Worm (Caenorhabditis elegans): ENCODE data around the gene pwp-1.

The pwp-1 gene

ce11 chrIV:13240078-13240841, 3.9 kb upstream of the pwp-1 start, which contains the start of gene rpl-12:
Gene rpl-12, minus strand, starts transcription at chrIV:13240651.
- no peak for TF ChIP-seq tra-4 (tag; optimal IDR thresholded peaks at IDR 0.05)
- TF ChIP-seq hmg-4 (GFP tag; optimal IDR thresholded peaks at IDR 0.05), result peak; percentile 72
- peak; percentile 44; the same call in 1 of the 2 replicates for TF ChIP-seq flt-1 (GFP tag; IDR thresholded peaks at IDR 0.05)
- TF ChIP-seq ceh-36 (tag; optimal IDR thresholded peaks at IDR 0.05), result peak; percentile 37
- no peak for TF ChIP-seq scrt-1 (GFP tag; IDR thresholded peaks at IDR 0.05)
- peak; percentile 47; the same call in 1 of the 2 replicates for TF ChIP-seq tbx-11 (GFP tag; IDR thresholded peaks at IDR 0.05)
- no peak for TF ChIP-seq ceh-13 (GFP tag; optimal IDR thresholded peaks at IDR 0.05)
- TF ChIP-seq F13C5.2 (tag; optimal IDR thresholded peaks at IDR 0.05), result peak; percentile 92
- peak; percentile 27; the same call in 1 of the 2 replicates for TF ChIP-seq tbx-37 (GFP tag; conservative IDR thresholded peaks at IDR 0.05)
- peak; percentile 65 for TF ChIP-seq pes-1 (GFP tag; IDR thresholded peaks at IDR 0.05)
- peak; percentile 61; the same call in 1 of the 2 replicates for TF ChIP-seq sea-1 (GFP tag; conservative IDR thresholded peaks at IDR 0.05)

DNA sequence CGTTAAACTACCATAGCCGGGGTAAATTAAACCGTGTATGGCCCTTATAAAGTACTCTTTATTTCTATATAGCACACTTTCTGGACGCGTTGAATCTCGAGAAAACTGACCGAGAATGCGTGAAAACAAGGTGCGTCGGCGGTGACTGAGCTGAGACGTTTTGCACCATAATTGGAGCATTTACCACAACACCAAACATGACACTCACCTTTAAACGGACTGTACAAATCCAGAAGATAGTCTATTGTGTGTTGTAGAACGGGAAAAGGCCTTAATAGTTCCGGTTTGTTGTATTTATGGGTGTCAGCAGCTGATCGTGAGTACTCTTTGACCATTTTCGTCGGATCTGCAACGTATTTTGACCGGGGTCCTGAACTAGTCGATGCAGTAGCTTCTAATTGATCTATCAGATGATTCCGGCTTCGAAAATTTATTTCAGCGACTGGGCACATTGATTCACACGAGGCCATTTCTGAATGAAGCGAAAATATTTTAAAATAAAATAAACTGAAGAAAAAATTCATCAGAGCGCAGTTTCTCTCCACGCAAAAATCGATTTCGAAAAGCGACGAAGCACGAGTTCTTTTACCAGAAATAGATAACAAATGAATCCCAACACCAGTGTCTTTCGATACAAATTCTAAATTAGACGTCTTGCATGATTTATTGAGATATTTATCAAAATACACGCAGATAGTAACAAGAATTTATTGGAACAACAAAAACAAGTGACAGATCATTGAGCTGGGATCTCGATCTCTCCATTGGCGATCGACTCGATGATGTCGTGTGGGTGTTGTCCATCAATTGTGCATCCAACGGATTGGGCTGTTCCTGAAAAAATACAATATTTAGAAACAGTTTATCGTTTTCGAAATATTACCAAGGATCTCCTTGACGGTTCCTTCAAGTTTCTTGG, 2.8 kb upstream of the pwp-1 start, which contains the start of gene tag-115:
Gene tag-115, minus strand, starts transcription at position 472 of the 919 bp plus-strand sequence.
- TF ChIP-seq tbx-11 (GFP tag; IDR thresholded peaks at IDR 0.05) (no peak), F13C5.2 (tag; optimal IDR thresholded peaks at IDR 0.05) (no peak), aly-1 (tag; optimal IDR thresholded peaks at IDR 0.05) (no peak)

- no peak for TF ChIP-seq pes-1 (GFP tag; IDR thresholded peaks at IDR 0.05)
- TF ChIP-seq ets-7 (tag; optimal IDR thresholded peaks at IDR 0.05), result no peak
- peak; percentile 43 for TF ChIP-seq F13C5.2 (tag; optimal IDR thresholded peaks at IDR 0.05)
These were observed 5.0 kb downstream of the pwp-1 start for ce11 chrIV:13231393-13231792.

DNA sequence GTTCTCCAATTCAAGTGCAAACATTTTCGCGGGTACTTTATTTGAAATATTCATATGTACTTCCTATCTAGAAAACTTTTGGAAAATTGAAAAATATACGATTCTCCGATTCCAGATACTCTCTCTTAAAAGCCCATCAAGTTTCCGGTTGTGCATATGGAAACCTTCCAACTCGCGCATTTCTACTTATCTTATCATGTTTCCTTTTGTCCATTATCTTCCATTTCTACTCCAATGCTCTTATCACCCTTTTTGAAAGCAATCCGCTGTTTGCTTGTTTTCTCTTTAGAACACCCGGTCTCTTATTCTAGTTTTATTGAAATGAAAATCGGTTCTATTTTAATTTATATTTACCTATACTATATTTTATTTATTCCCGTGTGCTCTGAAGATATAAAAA, 14.7 kb downstream of the pwp-1 start, which contains the start of gene C48D1.5:
Gene C48D1.5, plus strand, starts transcription at position 301 of the 400 bp plus-strand sequence.
- no peak for TF ChIP-seq F13C5.2 (tag; optimal IDR thresholded peaks at IDR 0.05)
- TF ChIP-seq sea-1 (GFP tag; conservative IDR thresholded peaks at IDR 0.05), result no peak
- TF ChIP-seq aly-1 (tag; optimal IDR thresholded peaks at IDR 0.05), result no peak
- TF ChIP-seq flt-1 (GFP tag; IDR thresholded peaks at IDR 0.05), result no peak
- no peak for TF ChIP-seq ceh-13 (GFP tag; optimal IDR thresholded peaks at IDR 0.05)
- TF ChIP-seq tbx-11 (GFP tag; IDR thresholded peaks at IDR 0.05), result no peak
- TF ChIP-seq pes-1 (GFP tag; IDR thresholded peaks at IDR 0.05), result no peak
- TF ChIP-seq hmg-4 (GFP tag; optimal IDR thresholded peaks at IDR 0.05), result no peak
- TF ChIP-seq tra-4 (tag; optimal IDR thresholded peaks at IDR 0.05), result no peak
- no peak for TF ChIP-seq scrt-1 (GFP tag; IDR thresholded peaks at IDR 0.05)
- TF ChIP-seq tbx-37 (GFP tag; conservative IDR thresholded peaks at IDR 0.05), result no peak

ce11 chrIV:13220594-13220993, 15.8 kb downstream of the pwp-1 start:
- TF ChIP-seq tbx-11 (GFP tag; IDR thresholded peaks at IDR 0.05) (no peak), hnd-1 (tag; optimal IDR thresholded peaks at IDR 0.05) (no peak), hmg-4 (GFP tag; optimal IDR thresholded peaks at IDR 0.05) (no peak), scrt-1 (GFP tag; IDR thresholded peaks at IDR 0.05) (no peak), sea-1 (GFP tag; conservative IDR thresholded peaks at IDR 0.05) (no peak), ceh-13 (GFP tag; optimal IDR thresholded peaks at IDR 0.05) (no peak), B0310.2 (tag; optimal IDR thresholded peaks at IDR 0.05) (no peak), flt-1 (GFP tag; IDR thresholded peaks at IDR 0.05) (no peak)

- TF ChIP-seq ets-7 (tag; optimal IDR thresholded peaks at IDR 0.05) (no peak), tbx-11 (GFP tag; IDR thresholded peaks at IDR 0.05) (no peak), sea-1 (GFP tag; conservative IDR thresholded peaks at IDR 0.05) (no peak), ceh-13 (GFP tag; optimal IDR thresholded peaks at IDR 0.05) (no peak), F13C5.2 (tag; optimal IDR thresholded peaks at IDR 0.05) (no peak), tbx-37 (GFP tag; conservative IDR thresholded peaks at IDR 0.05) (no peak), hmbx-1 (tag; optimal IDR thresholded peaks at IDR 0.05) (no peak), ceh-36 (tag; optimal IDR thresholded peaks at IDR 0.05) (no peak), pes-1 (GFP tag; IDR thresholded peaks at IDR 0.05) (no peak), B0310.2 (tag; optimal IDR thresholded peaks at IDR 0.05) (no peak), hnd-1 (tag; optimal IDR thresholded peaks at IDR 0.05) (no peak), flt-1 (GFP tag; IDR thresholded peaks at IDR 0.05) (no peak), aly-1 (tag; optimal IDR thresholded peaks at IDR 0.05) (no peak), hmg-4 (GFP tag; optimal IDR thresholded peaks at IDR 0.05) (no peak), ama-1 (optimal IDR thresholded peaks at IDR 0.05) (no peak), scrt-1 (GFP tag; IDR thresholded peaks at IDR 0.05) (no peak), tra-4 (tag; optimal IDR thresholded peaks at IDR 0.05) (no peak)
These were observed 21.9 kb downstream of the pwp-1 start, which contains the start of gene cho-1 for ce11 chrIV:13214466-13214865. Gene cho-1, minus strand, starts transcription at chrIV:13214566.

- TF ChIP-seq hnd-1 (tag; optimal IDR thresholded peaks at IDR 0.05) (no peak), B0310.2 (tag; optimal IDR thresholded peaks at IDR 0.05) (no peak), flt-1 (GFP tag; IDR thresholded peaks at IDR 0.05) (no peak), hmbx-1 (tag; optimal IDR thresholded peaks at IDR 0.05) (no peak), aly-1 (tag; optimal IDR thresholded peaks at IDR 0.05) (no peak), ceh-13 (GFP tag; optimal IDR thresholded peaks at IDR 0.05) (no peak), F13C5.2 (tag; optimal IDR thresholded peaks at IDR 0.05) (no peak), tbx-11 (GFP tag; IDR thresholded peaks at IDR 0.05) (no peak), sea-1 (GFP tag; conservative IDR thresholded peaks at IDR 0.05) (no peak), pes-1 (GFP tag; IDR thresholded peaks at IDR 0.05) (no peak), ceh-36 (tag; optimal IDR thresholded peaks at IDR 0.05) (no peak), ets-7 (tag; optimal IDR thresholded peaks at IDR 0.05) (no peak), tbx-37 (GFP tag; conservative IDR thresholded peaks at IDR 0.05) (no peak), ama-1 (optimal IDR thresholded peaks at IDR 0.05) (no peak), scrt-1 (GFP tag; IDR thresholded peaks at IDR 0.05) (no peak), tra-4 (tag; optimal IDR thresholded peaks at IDR 0.05) (no peak), hmg-4 (GFP tag; optimal IDR thresholded peaks at IDR 0.05) (no peak)
These were observed 26.8 kb downstream of the pwp-1 start, which contains the start of gene C48D1.9 for ce11 chrIV:13209566-13209965. Gene C48D1.9, minus strand, starts transcription at chrIV:13209666.
